Fruit fly (Drosophila melanogaster) whole organism, embryonic: Measurements from ENCODE around the gene slpr.

Source experiments
- CG11696 ChIP-seq: fragments of 200-800 bp; sonication (Bioruptor generic); IDR thresholded peaks from 2 replicates; pipeline ENCODE4 v1.3.6; 2022; ENCODE audit warnings: missing biosample characterization, missing genetic modification characterization
- CG12104 ChIP-seq: fragments of 200-800 bp; sonication (Bioruptor generic); optimal IDR thresholded peaks from 3 replicates; lab custom pipeline; 2016; ENCODE audit warnings: missing biosample characterization, missing genetic modification characterization
- CG1233 ChIP-seq: fragments of 200-800 bp; sonication (Bioruptor generic); optimal IDR thresholded peaks from 4 replicates; lab custom pipeline; 2018; ENCODE audit warnings: missing biosample characterization, mild to moderate bottlenecking, missing genetic modification characterization
- CG14710 ChIP-seq: fragments of 200-800 bp; sonication (Bioruptor generic); optimal IDR thresholded peaks from 3 replicates; lab custom pipeline; 2019; ENCODE audit warnings: missing biosample characterization, mild to moderate bottlenecking, missing genetic modification characterization, moderate library complexity
- CG14965 ChIP-seq: fragments of 200-800 bp; sonication (Bioruptor generic); optimal IDR thresholded peaks from 2 replicates; lab custom pipeline; 2016; ENCODE audit warnings: missing biosample characterization, missing genetic modification characterization, borderline replicate concordance
- CG15011 ChIP-seq: fragments of 200-800 bp; sonication (Bioruptor generic); optimal IDR thresholded peaks from 3 replicates; lab custom pipeline; 2018; ENCODE audit warnings: missing biosample characterization, mild to moderate bottlenecking, missing genetic modification characterization
- CG2875 ChIP-seq: fragments of 200-800 bp; sonication (Bioruptor generic); optimal IDR thresholded peaks from 2 replicates; lab custom pipeline; 2017; ENCODE audit warnings: missing biosample characterization, mild to moderate bottlenecking, missing genetic modification characterization, missing genetic modification reagents
- CG30431 ChIP-seq: fragments of 200-800 bp; sonication (Bioruptor generic); optimal IDR thresholded peaks from 2 replicates; lab custom pipeline; 2017; ENCODE audit warnings: missing biosample characterization, missing genetic modification characterization
- CG3281 ChIP-seq: fragments of 200-800 bp; sonication (Bioruptor generic); optimal IDR thresholded peaks from 3 replicates; lab custom pipeline; 2017; ENCODE audit warnings: missing biosample characterization, mild to moderate bottlenecking, missing genetic modification characterization
- CG34224 ChIP-seq: fragments of 200-800 bp; sonication (Bioruptor generic); IDR thresholded peaks from 3 replicates; pipeline ENCODE4 v1.3.6; 2022; ENCODE audit warnings: missing biosample characterization, missing genetic modification characterization; ENCODE audit not compliant: partially characterized antibody
- CG5245 ChIP-seq: fragments of 200-800 bp; sonication (Bioruptor generic); optimal IDR thresholded peaks from 3 replicates; lab custom pipeline; 2016; ENCODE audit warnings: missing biosample characterization, missing genetic modification characterization
- CG6254 ChIP-seq: fragments of 200-800 bp; sonication (Bioruptor generic); optimal IDR thresholded peaks from 3 replicates; lab custom pipeline; 2017; ENCODE audit warnings: mild to moderate bottlenecking, missing biosample characterization, missing genetic modification reagents, missing genetic modification characterization
- CG7271 ChIP-seq: fragments of 200-800 bp; sonication (Bioruptor generic); optimal IDR thresholded peaks from 2 replicates; lab custom pipeline; 2018; ENCODE audit warnings: missing biosample characterization, mild to moderate bottlenecking, missing genetic modification characterization, moderate library complexity
- CG9609 ChIP-seq: fragments of 200-800 bp; sonication (Bioruptor generic); optimal IDR thresholded peaks from 3 replicates; lab custom pipeline; 2016; ENCODE audit warnings: missing biosample characterization, missing genetic modification characterization
- CG9797 ChIP-seq: fragments of 200-800 bp; sonication (Bioruptor generic); optimal IDR thresholded peaks from 3 replicates; lab custom pipeline; 2018; ENCODE audit warnings: missing biosample characterization, mild to moderate bottlenecking, missing genetic modification characterization
- CrebB ChIP-seq: fragments of 200-800 bp; sonication (Bioruptor generic); optimal IDR thresholded peaks from 3 replicates; lab custom pipeline; 2018; ENCODE audit warnings: missing biosample characterization, mild to moderate bottlenecking, missing genetic modification characterization
- D19A ChIP-seq: fragments of 200-800 bp; optimal IDR thresholded peaks from 3 replicates; lab custom pipeline; 2019; ENCODE audit warnings: missing biosample characterization, mild to moderate bottlenecking, missing genetic modification characterization, moderate library complexity
- D19B ChIP-seq: fragments of 200-800 bp; sonication (Bioruptor generic); optimal IDR thresholded peaks from 2 replicates; lab custom pipeline; 2017; ENCODE audit warnings: missing biosample characterization, mild to moderate bottlenecking, missing genetic modification characterization
- Deaf1 ChIP-seq: fragments of 200-800 bp; optimal IDR thresholded peaks from 3 replicates; lab custom pipeline; 2019; ENCODE audit warnings: missing biosample characterization, mild to moderate bottlenecking, missing genetic modification characterization, moderate library complexity
- Doc3 ChIP-seq: fragments of 200-800 bp; sonication (Bioruptor generic); IDR thresholded peaks from 3 replicates; pipeline ENCODE4 v1.3.6; 2022; ENCODE audit warnings: missing biosample characterization, missing genetic modification characterization; ENCODE audit not compliant: partially characterized antibody
- Drgx ChIP-seq: fragments of 200-800 bp; sonication (Bioruptor generic); IDR thresholded peaks from 2 replicates; pipeline ENCODE4 v1.3.6; 2022; ENCODE audit warnings: missing biosample characterization, missing genetic modification characterization
- HmgZ ChIP-seq: fragments of 200-800 bp; sonication (Bioruptor generic); optimal IDR thresholded peaks from 2 replicates; lab custom pipeline; 2018; ENCODE audit warnings: missing biosample characterization, mild to moderate bottlenecking, missing genetic modification characterization
- Mrtf ChIP-seq: fragments of 200-800 bp; sonication (Bioruptor generic); IDR thresholded peaks from 3 replicates; pipeline ENCODE4 v1.3.6; 2022; ENCODE audit warnings: missing biosample characterization, missing genetic modification characterization
- ac ChIP-seq: fragments of 200-800 bp; sonication (Bioruptor generic); optimal IDR thresholded peaks from 3 replicates; lab custom pipeline; 2017; ENCODE audit warnings: missing biosample characterization, mild to moderate bottlenecking, missing genetic modification characterization
- ato ChIP-seq: fragments of 200-800 bp; sonication (Bioruptor generic); IDR thresholded peaks from 2 replicates; pipeline ENCODE4 v1.3.6; 2022; ENCODE audit warnings: missing biosample characterization, missing genetic modification characterization; ENCODE audit not compliant: partially characterized antibody
- cato ChIP-seq: fragments of 200-800 bp; sonication (Bioruptor generic); optimal IDR thresholded peaks from 2 replicates; lab custom pipeline; 2016; ENCODE audit warnings: missing biosample characterization, missing genetic modification characterization, borderline replicate concordance
- eve ChIP-seq, 2 experiments: fragments of >200 bp; optimal IDR thresholded peaks; 2 replicates each; lab custom pipeline; 2017; ENCODE audit warnings: missing biosample characterization in 2 of 2, missing genetic modification characterization in 2 of 2
- h ChIP-seq: fragments of >200 bp; optimal IDR thresholded peaks from 2 replicates; lab custom pipeline; 2017
- ken ChIP-seq: fragments of 200-800 bp; sonication (Bioruptor generic); IDR thresholded peaks from 3 replicates; pipeline ENCODE4 v1.3.6; 2022; ENCODE audit warnings: missing biosample characterization, missing genetic modification characterization
- nau ChIP-seq: fragments of 200-800 bp; sonication (Bioruptor generic); optimal IDR thresholded peaks from 3 replicates; lab custom pipeline; 2017; ENCODE audit warnings: missing biosample characterization, mild to moderate bottlenecking, missing genetic modification characterization, missing genetic modification reagents
- nerfin-1 ChIP-seq: fragments of 200-800 bp; sonication (Bioruptor generic); optimal IDR thresholded peaks from 3 replicates; lab custom pipeline; 2019; ENCODE audit warnings: missing biosample characterization, mild to moderate bottlenecking, missing genetic modification characterization, moderate library complexity
- sd ChIP-seq: fragments of 200-800 bp; sonication (Bioruptor generic); optimal IDR thresholded peaks from 3 replicates; lab custom pipeline; 2018; ENCODE audit warnings: missing biosample characterization, mild to moderate bottlenecking, missing genetic modification characterization, moderate library complexity
- slbo ChIP-seq: fragments of 200-800 bp; sonication (Bioruptor generic); IDR thresholded peaks from 2 replicates; pipeline ENCODE4 v1.3.6; 2022; ENCODE audit warnings: missing biosample characterization, missing genetic modification characterization
- stwl ChIP-seq: fragments of 200-800 bp; sonication (Bioruptor generic); optimal IDR thresholded peaks from 3 replicates; lab custom pipeline; 2018; ENCODE audit warnings: missing biosample characterization, mild to moderate bottlenecking, missing genetic modification characterization, moderate library complexity
- unpg ChIP-seq: fragments of 200-800 bp; sonication (Bioruptor generic); optimal IDR thresholded peaks from 3 replicates; lab custom pipeline; 2018; ENCODE audit warnings: missing biosample characterization, mild to moderate bottlenecking, missing genetic modification characterization, moderate library complexity

Gene slpr

dm6 chrX:8176291-8177029, 525 bp downstream of the slpr start (continued):
- no peak for TF ChIP-seq sd (tag; lab: Kevin White, UChicago)
- no peak for TF ChIP-seq nau (GFP tag; lab: Kevin White, UChicago)

- no peak for TF ChIP-seq Deaf1 (tag; lab: Kevin White, UChicago)
- no peak for TF ChIP-seq slbo
Observed at dm6 chrX:8170166-8170565, 6.8 kb downstream of the slpr start, which contains the start of gene CG2278. Gene CG2278 (minus strand): TSS chrX:8170266.

- TF ChIP-seq ato (GFP tag; lab: Robert Waterston, UW) (no peak), CG3281 (no peak), Doc3 (GFP tag; lab: Robert Waterston, UW) (no peak), ken (no peak), CG9797 (no peak), sd (tag; lab: Kevin White, UChicago) (no peak), cato (GFP tag; lab: Kevin White, UChicago) (no peak), CG6254 (GFP tag; lab: Kevin White, UChicago) (no peak), eve (GFP tag; optimal IDR thresholded peaks at IDR 0.05; lab: Kevin White, UChicago) (no peak), CG9609 (no peak), CG5245 (GFP tag; lab: Kevin White, UChicago) (no peak), D19A (tag; lab: Kevin White, UChicago) (no peak), CG7271 (tag; lab: Kevin White, UChicago) (no peak), D19B (no peak), HmgZ (tag; lab: Kevin White, UChicago) (no peak)
- TF ChIP-seq, all 482 proteins: peak for 0
Observed at dm6 chrX:8165608-8166007, 11.4 kb downstream of the slpr start, which contains the start of gene Or7a. Gene Or7a (minus strand): TSS chrX:8165708.

dm6 chrX:8163452-8163851, 13.5 kb downstream of the slpr start:
- TF ChIP-seq h (no peak), ac (GFP tag; lab: Kevin White, UChicago) (no peak), CrebB (no peak), CG15011 (no peak), Drgx (peak; percentile 52; the same call in 1 of the 2 replicates), CG2875 (GFP tag; lab: Kevin White, UChicago) (no peak), CG14965 (GFP tag; lab: Kevin White, UChicago) (no peak), CG1233 (no peak)

dm6 chrX:8162692-8163091, 14.3 kb downstream of the slpr start, which contains the start of gene CG10761:
Gene CG10761 (minus strand): TSS chrX:8162792.
- TF ChIP-seq stwl (tag; lab: Kevin White, UChicago) (peak; percentile 34), CG12104 (GFP tag; lab: Kevin White, UChicago) (no peak), Mrtf (no peak), CG34224 (GFP tag; lab: Robert Waterston, UW) (no peak)

dm6 chrX:8159754-8160153, 17.2 kb downstream of the slpr start, which contains the start of gene CG15337:
Gene CG15337 (plus strand): TSS chrX:8160054.
- no peak for TF ChIP-seq CG11696 (GFP tag; lab: Robert Waterston, UW)
- TF ChIP-seq CG30431 (GFP tag; lab: Kevin White, UChicago): no peak
- TF ChIP-seq CG14710: no peak
- TF ChIP-seq nerfin-1: no peak
- TF ChIP-seq unpg (GFP tag; lab: Kevin White, UChicago): no peak
